Fruit fly (Drosophila melanogaster): Measurements from ENCODE around the gene Uxt.

Gene Uxt

dm6 chr2L:15273521-15274123 is 17.2 kb downstream of the Uxt start:
- TF ChIP-seq Hnf4 (GFP tag; optimal IDR thresholded peaks at IDR 0.05): peak; percentile 18
- no peak for TF ChIP-seq woc (GFP tag; optimal IDR thresholded peaks at IDR 0.05)
- peak in 1 of 2 experiments; percentile 7 for TF ChIP-seq foxo (GFP tag; optimal IDR thresholded peaks at IDR 0.05)

- TF ChIP-seq dsf (GFP tag; optimal IDR thresholded peaks at IDR 0.05; ENCODE audit: borderline replicate concordance) (no peak), lola (GFP tag; optimal IDR thresholded peaks at IDR 0.05) (no peak), HLH106 (tag; optimal IDR thresholded peaks at IDR 0.05) (no peak), OdsH (GFP tag; optimal IDR thresholded peaks at IDR 0.05) (no peak), br (GFP tag; optimal IDR thresholded peaks at IDR 0.05) (no peak), dmrt93B (GFP tag; optimal IDR thresholded peaks at IDR 0.05) (no peak), brk (GFP tag; optimal IDR thresholded peaks at IDR 0.05) (no peak), foxo (GFP tag; optimal IDR thresholded peaks at IDR 0.05) (no peak), Hnf4 (GFP tag; optimal IDR thresholded peaks at IDR 0.05) (no peak), ey (GFP tag; optimal IDR thresholded peaks at IDR 0.05) (no peak), CG9705 (GFP tag; optimal IDR thresholded peaks at IDR 0.05) (no peak), fru (GFP tag; optimal IDR thresholded peaks at IDR 0.05) (no peak), Abd-B (GFP tag; optimal IDR thresholded peaks at IDR 0.05) (no peak), Dif (GFP tag; optimal IDR thresholded peaks at IDR 0.05; ENCODE audit: partially characterized antibody) (no peak), GATAd (GFP tag; optimal IDR thresholded peaks at IDR 0.05) (no peak), Rel (GFP tag; optimal IDR thresholded peaks at IDR 0.05) (no peak), Rel (tag; optimal IDR thresholded peaks at IDR 0.05) (no peak), psq (GFP tag; optimal IDR thresholded peaks at IDR 0.05) (no peak), Jra (GFP tag; optimal IDR thresholded peaks at IDR 0.05) (no peak), Mio (GFP tag; optimal IDR thresholded peaks at IDR 0.05) (no peak)
Observed at dm6 chr2L:15274292-15274691, 17.9 kb downstream of the Uxt start.

- peak; percentile 34 for TF ChIP-seq brk (GFP tag; optimal IDR thresholded peaks at IDR 0.05)
- no peak for TF ChIP-seq dmrt93B (GFP tag; optimal IDR thresholded peaks at IDR 0.05)
- peak; percentile 39 for TF ChIP-seq psq (GFP tag; optimal IDR thresholded peaks at IDR 0.05)
- no peak for TF ChIP-seq dsf (GFP tag; optimal IDR thresholded peaks at IDR 0.05; ENCODE audit: borderline replicate concordance)
Observed at dm6 chr2L:15274783-15275316, 18.5 kb downstream of the Uxt start, which contains the start of gene UK114. Gene UK114, minus strand, starts transcription at chr2L:15275091.

dm6 chr2L:15275794-15276193 is 19.4 kb downstream of the Uxt start:
- TF ChIP-seq dmrt93B (GFP tag; optimal IDR thresholded peaks at IDR 0.05): peak; percentile 11
- TF ChIP-seq usp (GFP tag; optimal IDR thresholded peaks at IDR 0.05): no peak
- TF ChIP-seq Vsx2 (GFP tag; optimal IDR thresholded peaks at IDR 0.05; ENCODE audit: partially characterized antibody): no peak
- no peak for TF ChIP-seq Jra (GFP tag; optimal IDR thresholded peaks at IDR 0.05)
- peak; percentile 19 for TF ChIP-seq Sp1 (GFP tag; optimal IDR thresholded peaks at IDR 0.05)
- TF ChIP-seq dl (GFP tag; optimal IDR thresholded peaks at IDR 0.05; ENCODE audit: insufficient read depth in 1 of 2, partially characterized antibody in 2 of 2): no peak
- no peak for TF ChIP-seq psq (GFP tag; optimal IDR thresholded peaks at IDR 0.05)
- TF ChIP-seq rgr (GFP tag; optimal IDR thresholded peaks at IDR 0.05): peak; percentile 60
- no peak for TF ChIP-seq tai (GFP tag; optimal IDR thresholded peaks at IDR 0.05)
- TF ChIP-seq dsf (GFP tag; optimal IDR thresholded peaks at IDR 0.05; ENCODE audit: borderline replicate concordance): no peak
- peak; percentile 22 for TF ChIP-seq woc (GFP tag; optimal IDR thresholded peaks at IDR 0.05)
- TF ChIP-seq foxo (GFP tag; optimal IDR thresholded peaks at IDR 0.05): peak in 1 of 2 experiments; percentile 55
- TF ChIP-seq CG9705 (GFP tag; optimal IDR thresholded peaks at IDR 0.05): no peak
- TF ChIP-seq Hnf4 (GFP tag; optimal IDR thresholded peaks at IDR 0.05): peak; percentile 40
- no peak for TF ChIP-seq Myc (optimal IDR thresholded peaks at IDR 0.05)
- TF ChIP-seq Hr83 (GFP tag; optimal IDR thresholded peaks at IDR 0.05; ENCODE audit: poor library complexity, severe bottlenecking): no peak
- no peak for TF ChIP-seq Abd-B (GFP tag; optimal IDR thresholded peaks at IDR 0.05)
- TF ChIP-seq fru (GFP tag; optimal IDR thresholded peaks at IDR 0.05): peak; percentile 38
- TF ChIP-seq sv (GFP tag; optimal IDR thresholded peaks at IDR 0.05): no peak
- no peak for TF ChIP-seq Dfd (GFP tag; optimal IDR thresholded peaks at IDR 0.05)
- TF ChIP-seq sage (GFP tag; optimal IDR thresholded peaks at IDR 0.05): no peak
- TF ChIP-seq br (GFP tag; optimal IDR thresholded peaks at IDR 0.05): peak; percentile 16
- no peak for TF ChIP-seq Hr78 (GFP tag; optimal IDR thresholded peaks at IDR 0.05)
- TF ChIP-seq pan (optimal IDR thresholded peaks at IDR 0.05): no peak
- no peak for TF ChIP-seq Dif (GFP tag; optimal IDR thresholded peaks at IDR 0.05; ENCODE audit: partially characterized antibody)
- no peak for TF ChIP-seq Rel (GFP tag; optimal IDR thresholded peaks at IDR 0.05)
- no peak for TF ChIP-seq Rel (tag; optimal IDR thresholded peaks at IDR 0.05)
- peak; percentile 54 for TF ChIP-seq ey (GFP tag; optimal IDR thresholded peaks at IDR 0.05)
- no peak for TF ChIP-seq lola (GFP tag; optimal IDR thresholded peaks at IDR 0.05)
- TF ChIP-seq brk (GFP tag; optimal IDR thresholded peaks at IDR 0.05): peak; percentile 14
- TF ChIP-seq h (GFP tag; optimal IDR thresholded peaks at IDR 0.05): peak; percentile 59
- peak; percentile 50 for TF ChIP-seq HLH106 (tag; optimal IDR thresholded peaks at IDR 0.05)
- no peak for TF ChIP-seq GATAd (GFP tag; optimal IDR thresholded peaks at IDR 0.05)
- TF ChIP-seq Mio (GFP tag; optimal IDR thresholded peaks at IDR 0.05): no peak
- TF ChIP-seq CrebA (GFP tag; optimal IDR thresholded peaks at IDR 0.05; ENCODE audit: borderline replicate concordance): no peak
- TF ChIP-seq OdsH (GFP tag; optimal IDR thresholded peaks at IDR 0.05): peak; percentile 21
- no peak for TF ChIP-seq jim (GFP tag; optimal IDR thresholded peaks at IDR 0.05)
- no peak for TF ChIP-seq CG32264 (GFP tag; optimal IDR thresholded peaks at IDR 0.05)
- no peak for TF ChIP-seq N (GFP tag; optimal IDR thresholded peaks at IDR 0.05)

Data from whole organism, wandering third instar larva.